Worm (Caenorhabditis elegans): Measurements from ENCODE around the gene F58G1.7.

- no peak for TF ChIP-seq ztf-29 (GFP tag; IDR thresholded peaks at IDR 0.05)
- no peak for TF ChIP-seq T22C8.4 (GFP tag; IDR thresholded peaks at IDR 0.05)
- no peak for TF ChIP-seq med-1 (GFP tag; optimal IDR thresholded peaks at IDR 0.05; ENCODE audit: insufficient read depth)
- no peak for TF ChIP-seq klf-2 (GFP tag; conservative IDR thresholded peaks at IDR 0.05)
- TF ChIP-seq cog-1 (tag; optimal IDR thresholded peaks at IDR 0.05) = no peak
- no peak for TF ChIP-seq ref-1 (GFP tag; conservative IDR thresholded peaks at IDR 0.05)
- no peak for TF ChIP-seq flt-1 (GFP tag; IDR thresholded peaks at IDR 0.05)
- no peak for TF ChIP-seq tab-1 (GFP tag; IDR thresholded peaks at IDR 0.05)
Measured at ce11 chrII:12997413-12997812, 49.4 kb upstream of the F58G1.7 start, which contains the start of gene Y38F1A.7.
